Fruit fly (Drosophila melanogaster) whole organism, wandering third instar larva: Measurements from ENCODE around the gene CG10055.

Experiments used
- Abd-B ChIP-seq: fragments of >200 bp; optimal IDR thresholded peaks from 2 replicates; lab custom pipeline; 2017; ENCODE audit warnings: missing biosample characterization, missing genetic modification characterization
- CG32264 ChIP-seq: fragments of 200-800 bp; sonication (Bioruptor generic); optimal IDR thresholded peaks from 2 replicates; lab custom pipeline; 2016; ENCODE audit warnings: missing biosample characterization, missing genetic modification characterization
- CG9705 ChIP-seq: fragments of 200-800 bp; sonication (Bioruptor generic); optimal IDR thresholded peaks from 2 replicates; lab custom pipeline; 2018; ENCODE audit warnings: missing biosample characterization, mild to moderate bottlenecking, missing genetic modification characterization
- CrebA ChIP-seq: fragments of 200-800 bp; sonication (Bioruptor generic); optimal IDR thresholded peaks from 2 replicates; lab custom pipeline; 2016; ENCODE audit warnings: missing biosample characterization, mild to moderate bottlenecking, missing genetic modification characterization, borderline replicate concordance
- Dfd ChIP-seq: fragments of >200 bp; optimal IDR thresholded peaks from 2 replicates; lab custom pipeline; 2017; ENCODE audit warnings: missing biosample characterization, missing genetic modification characterization
- Dif ChIP-seq: fragments of 200-275, 200-300 bp; sonication (Bioruptor generic); optimal IDR thresholded peaks from 2 replicates; lab custom pipeline; 2018; ENCODE audit warnings: missing biosample characterization, missing genetic modification characterization; ENCODE audit not compliant: partially characterized antibody
- GATAd ChIP-seq: sonication (Bioruptor generic); optimal IDR thresholded peaks from 2 replicates; lab custom pipeline; 2016; ENCODE audit warnings: missing biosample characterization, missing genetic modification characterization
- HLH106 ChIP-seq: fragments of 200-800 bp; optimal IDR thresholded peaks from 3 replicates; lab custom pipeline; 2019; ENCODE audit warnings: missing biosample characterization, mild to moderate bottlenecking, missing genetic modification characterization, moderate library complexity
- Hnf4 ChIP-seq: fragments of 200-800 bp; sonication (Bioruptor generic); optimal IDR thresholded peaks from 2 replicates; lab custom pipeline; 2016; ENCODE audit warnings: missing biosample characterization, mild to moderate bottlenecking, missing genetic modification characterization
- Hr78 ChIP-seq: fragments of >200 bp; optimal IDR thresholded peaks from 2 replicates; lab custom pipeline; 2017; ENCODE audit warnings: missing biosample characterization, missing genetic modification characterization
- Hr83 ChIP-seq: fragments of 200-300 bp; sonication (Bioruptor generic); optimal IDR thresholded peaks from 2 replicates; lab custom pipeline; 2016; ENCODE audit warnings: missing biosample characterization, mild to moderate bottlenecking, missing genetic modification characterization, moderate library complexity; ENCODE audit not compliant: poor library complexity, severe bottlenecking
- Jra ChIP-seq: sonication (Bioruptor generic); optimal IDR thresholded peaks from 2 replicates; lab custom pipeline; 2016; ENCODE audit warnings: missing biosample characterization, missing genetic modification characterization
- Mio ChIP-seq: sonication (Bioruptor generic); optimal IDR thresholded peaks from 2 replicates; lab custom pipeline; 2016; ENCODE audit warnings: missing biosample characterization, missing genetic modification characterization
- Myc ChIP-seq: fragments of >200 bp; optimal IDR thresholded peaks from 2 replicates; lab custom pipeline; 2017
- N ChIP-seq: fragments of >200 bp; optimal IDR thresholded peaks from 2 replicates; lab custom pipeline; 2018; ENCODE audit warnings: missing biosample characterization, missing external identifiers, missing genetic modification characterization
- OdsH ChIP-seq: fragments of 200-800 bp; sonication (Bioruptor generic); optimal IDR thresholded peaks from 2 replicates; lab custom pipeline; 2016; ENCODE audit warnings: missing biosample characterization, mild to moderate bottlenecking, missing genetic modification characterization
- Rel ChIP-seq, 2 experiments: fragments of 200-800 bp; sonication (Bioruptor generic) in 1 of 2; optimal IDR thresholded peaks; 2 replicates in 1 of 2; 3 replicates in 1 of 2; lab custom pipeline; 2016 to 2019; ENCODE audit warnings: mild to moderate bottlenecking in 2 of 2, missing biosample characterization in 2 of 2, missing genetic modification characterization in 2 of 2, moderate library complexity in 1 of 2
- Sp1 ChIP-seq: fragments of 200-800 bp; sonication (Bioruptor generic); optimal IDR thresholded peaks from 3 replicates; lab custom pipeline; 2019; ENCODE audit warnings: missing biosample characterization, mild to moderate bottlenecking, missing genetic modification characterization, moderate library complexity
- Vsx2 ChIP-seq: fragments of 200-300, 225-300 bp; sonication (Bioruptor generic); optimal IDR thresholded peaks from 2 replicates; lab custom pipeline; 2018; ENCODE audit warnings: missing biosample characterization, missing genetic modification characterization; ENCODE audit not compliant: partially characterized antibody
- dl ChIP-seq, 2 experiments: fragments of 175-275, 200-275 bp in 1 of 2; fragments of 200-275 bp in 1 of 2; sonication (Bioruptor generic); optimal IDR thresholded peaks; lab custom pipeline; 2018; ENCODE audit warnings: mild to moderate bottlenecking in 2 of 2, missing biosample characterization in 2 of 2, missing genetic modification characterization in 2 of 2, moderate library complexity in 2 of 2; ENCODE audit not compliant: partially characterized antibody in 2 of 2, insufficient read depth in 1 of 2
- dmrt93B ChIP-seq: fragments of 200-800 bp; sonication (Bioruptor generic); optimal IDR thresholded peaks from 2 replicates; lab custom pipeline; 2018; ENCODE audit warnings: missing biosample characterization, mild to moderate bottlenecking, missing genetic modification characterization
- dsf ChIP-seq: sonication (Bioruptor generic); optimal IDR thresholded peaks from 2 replicates; lab custom pipeline; 2016; ENCODE audit warnings: missing biosample characterization, missing genetic modification characterization, borderline replicate concordance
- ey ChIP-seq: fragments of 200-800 bp; sonication (Bioruptor generic); optimal IDR thresholded peaks from 2 replicates; lab custom pipeline; 2016; ENCODE audit warnings: missing biosample characterization, missing genetic modification characterization
- foxo ChIP-seq, 2 experiments: fragments of 200-800 bp; sonication (Bioruptor generic); optimal IDR thresholded peaks; 2 replicates in 1 of 2; 3 replicates in 1 of 2; lab custom pipeline; 2016 to 2017; ENCODE audit warnings: missing biosample characterization in 2 of 2, missing genetic modification characterization in 2 of 2
- fru ChIP-seq: fragments of 200-800 bp; sonication (Bioruptor generic); optimal IDR thresholded peaks from 3 replicates; lab custom pipeline; 2016; ENCODE audit warnings: missing biosample characterization, mild to moderate bottlenecking, missing genetic modification characterization
- h ChIP-seq: fragments of 200-800 bp; sonication (Bioruptor generic); optimal IDR thresholded peaks from 3 replicates; lab custom pipeline; 2016; ENCODE audit warnings: missing biosample characterization, mild to moderate bottlenecking, missing genetic modification characterization
- lola ChIP-seq: fragments of >200 bp; optimal IDR thresholded peaks from 2 replicates; lab custom pipeline; 2017; ENCODE audit warnings: missing biosample characterization, missing genetic modification characterization
- pan ChIP-seq: fragments of >200 bp; optimal IDR thresholded peaks from 2 replicates; lab custom pipeline; 2017
- sage ChIP-seq: fragments of 200-800 bp; sonication (Bioruptor generic); optimal IDR thresholded peaks from 2 replicates; lab custom pipeline; 2016; ENCODE audit warnings: missing biosample characterization, mild to moderate bottlenecking, missing genetic modification characterization
- sv ChIP-seq: fragments of 200-800 bp; sonication (Bioruptor generic); optimal IDR thresholded peaks from 3 replicates; lab custom pipeline; 2016; ENCODE audit warnings: missing biosample characterization, missing genetic modification characterization
- tai ChIP-seq: sonication (Bioruptor generic); optimal IDR thresholded peaks from 2 replicates; lab custom pipeline; 2016; ENCODE audit warnings: missing biosample characterization, missing genetic modification characterization
- usp ChIP-seq: fragments of >200 bp; optimal IDR thresholded peaks from 2 replicates; lab custom pipeline; 2017; ENCODE audit warnings: missing biosample characterization, missing genetic modification characterization

The CG10055 gene

dm6 chr3R:7200670-7201069, 14.2 kb upstream of the CG10055 start, which contains the start of gene CG14609:
Gene CG14609, plus strand, starts transcription at chr3R:7200970.
- TF ChIP-seq h (GFP tag; lab: Kevin White, UChicago) (no peak), Vsx2 (GFP tag; lab: Kevin White, UChicago) (no peak), dmrt93B (GFP tag; lab: Kevin White, UChicago) (no peak), N (GFP tag; lab: Kevin White, UChicago) (no peak), Dfd (no peak), pan (lab: Kevin White, UChicago) (no peak)

dm6 chr3R:7199849-7200248, 13.4 kb upstream of the CG10055 start:
- TF ChIP-seq dmrt93B (GFP tag; lab: Kevin White, UChicago) (no peak), sv (GFP tag; lab: Kevin White, UChicago) (no peak), dsf (GFP tag; lab: Kevin White, UChicago) (no peak), Mio (no peak), usp (GFP tag; lab: Kevin White, UChicago) (no peak), CG9705 (GFP tag; lab: Kevin White, UChicago) (no peak), Dfd (no peak), Dif (GFP tag; lab: Kevin White, UChicago) (peak; percentile 54), N (GFP tag; lab: Kevin White, UChicago) (peak; percentile 76), dl (GFP tag; optimal IDR thresholded peaks at IDR 0.05; lab: Kevin White, UChicago; ENCODE audit: insufficient read depth in 1 of 2, partially characterized antibody in 2 of 2) (peak in 1 of 2 experiments; percentile 31), lola (GFP tag; lab: Kevin White, UChicago) (peak; percentile 7), CG32264 (GFP tag; lab: Kevin White, UChicago) (no peak), fru (no peak), GATAd (GFP tag; lab: Kevin White, UChicago) (no peak), Vsx2 (GFP tag; lab: Kevin White, UChicago) (peak; percentile 81), HLH106 (no peak), sage (GFP tag; lab: Kevin White, UChicago) (no peak), Abd-B (GFP tag; lab: Kevin White, UChicago) (no peak), OdsH (GFP tag; lab: Kevin White, UChicago) (no peak), Hr78 (no peak), tai (GFP tag; lab: Kevin White, UChicago) (no peak), Myc (lab: Kevin White, UChicago) (peak; percentile 90)

- TF ChIP-seq sage (GFP tag; lab: Kevin White, UChicago) (no peak), CG9705 (GFP tag; lab: Kevin White, UChicago) (no peak), HLH106 (no peak), Jra (GFP tag; lab: Kevin White, UChicago) (no peak), Sp1 (GFP tag; lab: Kevin White, UChicago) (no peak), usp (GFP tag; lab: Kevin White, UChicago) (no peak), tai (GFP tag; lab: Kevin White, UChicago) (no peak), Dfd (no peak), Hnf4 (GFP tag; lab: Kevin White, UChicago) (no peak), Rel (GFP tag; optimal IDR thresholded peaks at IDR 0.05; lab: Kevin White, UChicago) (no peak), Rel (tag; optimal IDR thresholded peaks at IDR 0.05; lab: Kevin White, UChicago) (no peak), CrebA (GFP tag; lab: Kevin White, UChicago) (no peak), Mio (no peak), pan (lab: Kevin White, UChicago) (no peak), ey (GFP tag; lab: Kevin White, UChicago) (no peak), dmrt93B (GFP tag; lab: Kevin White, UChicago) (no peak), Hr83 (no peak), N (GFP tag; lab: Kevin White, UChicago) (no peak), dl (GFP tag; optimal IDR thresholded peaks at IDR 0.05; lab: Kevin White, UChicago; ENCODE audit: insufficient read depth in 1 of 2, partially characterized antibody in 2 of 2) (no peak)
These were observed 2.2 kb upstream of the CG10055 start for dm6 chr3R:7188697-7189096.

- TF ChIP-seq CG9705 (GFP tag; lab: Kevin White, UChicago) (no peak), fru (no peak), Jra (GFP tag; lab: Kevin White, UChicago) (no peak), Myc (lab: Kevin White, UChicago) (no peak), HLH106 (no peak), dmrt93B (GFP tag; lab: Kevin White, UChicago) (no peak), N (GFP tag; lab: Kevin White, UChicago) (no peak), ey (GFP tag; lab: Kevin White, UChicago) (no peak), foxo (GFP tag; optimal IDR thresholded peaks at IDR 0.05; lab: Kevin White, UChicago) (no peak), Hr83 (no peak), Vsx2 (GFP tag; lab: Kevin White, UChicago) (no peak)
- TF ChIP-seq, all 38 proteins: peak for 0
These were observed 1.5 kb upstream of the CG10055 start for dm6 chr3R:7187989-7188388.
